Fruit fly (Drosophila melanogaster): ENCODE data around the gene nac.
A peak's percentile ranks its signal among the peaks of the same experiment; 100 is the strongest.

Gene nac

dm6 chr3R:8279970-8280369 lies 23.9 kb downstream of the nac start:
- TF ChIP-seq topi (GFP tag; optimal IDR thresholded peaks at IDR 0.05) (no peak), svp (GFP tag) (peak; percentile 93), Hr39 (GFP tag; optimal IDR thresholded peaks at IDR 0.05) (no peak), Sox14 (GFP tag; optimal IDR thresholded peaks at IDR 0.05) (no peak), esn (GFP tag; optimal IDR thresholded peaks at IDR 0.05) (peak; percentile 16), Sox15 (GFP tag; optimal IDR thresholded peaks at IDR 0.05) (no peak), CG6808 (GFP tag; optimal IDR thresholded peaks at IDR 0.05) (no peak), Eip78C (GFP tag) (peak; percentile 38)

- no peak for TF ChIP-seq acj6 (GFP tag; optimal IDR thresholded peaks at IDR 0.05)
- TF ChIP-seq Ets21C (GFP tag; optimal IDR thresholded peaks at IDR 0.05): no peak
- no peak for TF ChIP-seq CG3919 (GFP tag; optimal IDR thresholded peaks at IDR 0.05)
- TF ChIP-seq Hr39 (GFP tag; optimal IDR thresholded peaks at IDR 0.05): no peak
- no peak for TF ChIP-seq CG9139 (GFP tag; optimal IDR thresholded peaks at IDR 0.05)
- 0 out of 3 replicates have a peak, but pooled peaks have one; percentile 18 for TF ChIP-seq CG6163 (GFP tag; IDR thresholded peaks at IDR 0.05)
- no peak for TF ChIP-seq OdsH (GFP tag; optimal IDR thresholded peaks at IDR 0.05)
- TF ChIP-seq cyc (GFP tag; optimal IDR thresholded peaks at IDR 0.05): no peak
- TF ChIP-seq CG11762 (GFP tag; optimal IDR thresholded peaks at IDR 0.05; ENCODE audit: insufficient read depth): no peak
- TF ChIP-seq CG6792 (GFP tag; optimal IDR thresholded peaks at IDR 0.05): no peak
- TF ChIP-seq Smox (GFP tag; optimal IDR thresholded peaks at IDR 0.05): no peak
- TF ChIP-seq ss (GFP tag; optimal IDR thresholded peaks at IDR 0.05): peak in 1 of 2 experiments; percentile 5
These were observed 26.1 kb downstream of the nac start, which contains the start of gene ato for dm6 chr3R:8277494-8278293. Gene ato (plus strand): TSS chr3R:8278052.

DNA sequence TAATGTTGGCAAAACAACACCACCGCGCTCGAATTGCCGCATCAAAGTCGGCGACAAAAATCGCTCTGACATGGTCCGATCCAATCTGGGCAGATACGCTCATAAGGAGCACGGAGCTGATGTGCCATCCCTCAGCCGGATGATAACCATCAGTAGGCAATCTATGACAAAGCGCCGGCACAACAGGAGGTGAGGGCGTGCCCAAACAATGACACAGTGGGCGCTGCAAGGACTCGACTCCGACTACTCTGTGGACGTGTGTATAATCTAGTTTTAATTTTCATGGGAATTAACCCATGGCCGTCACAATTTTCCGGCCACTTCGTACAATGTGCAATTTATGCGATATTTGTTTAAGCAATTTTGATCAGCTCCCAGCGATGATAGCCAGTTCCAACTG lies 28.8 kb downstream of the nac start:
- TF ChIP-seq CG31627 (GFP tag; optimal IDR thresholded peaks at IDR 0.05): no peak
- TF ChIP-seq Eip93F (GFP tag; optimal IDR thresholded peaks at IDR 0.05): no peak
- TF ChIP-seq CG7368 (GFP tag; optimal IDR thresholded peaks at IDR 0.05): no peak
- no peak for TF ChIP-seq lz (GFP tag; optimal IDR thresholded peaks at IDR 0.05)
- no peak for TF ChIP-seq Sox102F (GFP tag; optimal IDR thresholded peaks at IDR 0.05)
- no peak for TF ChIP-seq Sox14 (GFP tag; optimal IDR thresholded peaks at IDR 0.05)
- TF ChIP-seq acj6 (GFP tag; optimal IDR thresholded peaks at IDR 0.05): no peak
- no peak for TF ChIP-seq esn (GFP tag; optimal IDR thresholded peaks at IDR 0.05)
- no peak for TF ChIP-seq Gug (GFP tag; IDR thresholded peaks at IDR 0.05)
- TF ChIP-seq Eip78C (GFP tag): no peak

- TF ChIP-seq CG11902 (GFP tag; optimal IDR thresholded peaks at IDR 0.05) (no peak), CG7368 (GFP tag; optimal IDR thresholded peaks at IDR 0.05) (no peak), Blimp-1 (GFP tag; optimal IDR thresholded peaks at IDR 0.05) (no peak), topi (GFP tag; optimal IDR thresholded peaks at IDR 0.05) (peak; percentile 70), pdm3 (GFP tag; optimal IDR thresholded peaks at IDR 0.05) (no peak), Hr38 (GFP tag; optimal IDR thresholded peaks at IDR 0.05) (no peak), Sox14 (GFP tag; optimal IDR thresholded peaks at IDR 0.05) (no peak), CG3032 (tag; optimal IDR thresholded peaks at IDR 0.05) (no peak), achi (GFP tag; optimal IDR thresholded peaks at IDR 0.05) (no peak), CG6854 (GFP tag; optimal IDR thresholded peaks at IDR 0.05) (no peak), ss (GFP tag; optimal IDR thresholded peaks at IDR 0.05) (no peak), acj6 (GFP tag; optimal IDR thresholded peaks at IDR 0.05) (no peak), svp (GFP tag) (peak; percentile 100), CG6808 (GFP tag; optimal IDR thresholded peaks at IDR 0.05) (no peak), CG3919 (GFP tag; optimal IDR thresholded peaks at IDR 0.05) (no peak), CG6276 (GFP tag; optimal IDR thresholded peaks at IDR 0.05) (no peak), CG4318 (GFP tag; optimal IDR thresholded peaks at IDR 0.05) (no peak), lz (GFP tag; optimal IDR thresholded peaks at IDR 0.05) (peak; percentile 65), Sox15 (GFP tag; optimal IDR thresholded peaks at IDR 0.05) (no peak), salr (GFP tag; optimal IDR thresholded peaks at IDR 0.05) (no peak), cyc (GFP tag; optimal IDR thresholded peaks at IDR 0.05) (peak; percentile 74), CG8119 (GFP tag; IDR thresholded peaks at IDR 0.05) (no peak), vri (GFP tag; optimal IDR thresholded peaks at IDR 0.05) (no peak), fkh (GFP tag; optimal IDR thresholded peaks at IDR 0.05) (no peak), Eip78C (GFP tag) (no peak), CG32006 (GFP tag; optimal IDR thresholded peaks at IDR 0.05) (no peak), Smox (GFP tag; optimal IDR thresholded peaks at IDR 0.05) (peak; percentile 73), Hr39 (GFP tag; optimal IDR thresholded peaks at IDR 0.05) (peak; percentile 69), Sox102F (GFP tag; optimal IDR thresholded peaks at IDR 0.05) (peak; percentile 75), CG6163 (GFP tag; IDR thresholded peaks at IDR 0.05) (no peak), fd59A (GFP tag; optimal IDR thresholded peaks at IDR 0.05) (no peak), CG6792 (GFP tag; optimal IDR thresholded peaks at IDR 0.05) (peak; percentile 31), Ets21C (GFP tag; optimal IDR thresholded peaks at IDR 0.05) (peak; percentile 62), esn (GFP tag; optimal IDR thresholded peaks at IDR 0.05) (peak; percentile 72)
These were observed 31.2 kb downstream of the nac start for dm6 chr3R:8272573-8273165.

Measured in whole organism, prepupa.